Fruit fly (Drosophila melanogaster) whole organism, adult: ENCODE data around the gene CG42637.

Experiments
- CG33017 ChIP-seq: fragments of 200-800 bp; sonication (Bioruptor generic); optimal IDR thresholded peaks from 2 replicates; lab custom pipeline; 2018; ENCODE audit warnings: missing biosample characterization, mild to moderate bottlenecking, missing genetic modification characterization, moderate library complexity
- CG7045 ChIP-seq: fragments of 200-800 bp; sonication (Bioruptor generic); optimal IDR thresholded peaks from 2 replicates; lab custom pipeline; 2017; ENCODE audit warnings: missing biosample characterization, mild to moderate bottlenecking, missing genetic modification characterization
- Clk ChIP-seq: fragments of 200-800 bp; sonication (Bioruptor generic); optimal IDR thresholded peaks from 2 replicates; lab custom pipeline; 2017; ENCODE audit warnings: missing biosample characterization, missing genetic modification characterization
- cnc ChIP-seq, 2 experiments: fragments of >200 bp; optimal IDR thresholded peaks; 2 replicates each; lab custom pipeline; 2017
- kay ChIP-seq: fragments of 200-800 bp; sonication (Bioruptor generic); peaks from one replicate; lab custom pipeline; 2016; ENCODE audit warnings: missing biosample characterization, missing genetic modification characterization, borderline replicate concordance
- ovo ChIP-seq: fragments of 200-800 bp; sonication (Bioruptor generic); optimal IDR thresholded peaks from 2 replicates; lab custom pipeline; 2016; ENCODE audit warnings: missing biosample characterization, missing genetic modification characterization
- toe ChIP-seq: fragments of 200-800 bp; sonication (Bioruptor generic); optimal IDR thresholded peaks from 2 replicates; lab custom pipeline; 2016; ENCODE audit warnings: missing biosample characterization, missing genetic modification characterization

DNA sequence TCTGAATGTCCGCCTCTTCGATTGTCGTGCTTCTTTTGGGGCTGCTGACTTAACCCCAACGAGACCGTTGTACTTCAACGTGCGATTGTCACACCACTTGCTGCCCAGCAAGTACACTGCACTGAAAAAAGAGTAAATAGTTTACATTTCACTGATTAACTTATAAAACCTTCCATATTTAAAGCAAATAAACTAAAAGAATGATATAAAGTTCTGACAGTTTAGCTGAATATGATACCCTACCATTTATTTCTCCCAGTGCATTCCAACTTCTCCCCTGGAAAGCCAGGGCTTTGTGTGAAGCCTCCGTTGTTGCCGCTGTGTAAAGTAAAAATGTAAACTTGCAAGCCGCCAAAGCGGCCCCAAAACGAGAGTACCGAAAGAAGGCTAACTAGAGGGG is 119.1 kb downstream of the CG42637 start:
- no peak for TF ChIP-seq Clk (GFP tag; lab: Kevin White, UChicago)
- TF ChIP-seq ovo (GFP tag; lab: Kevin White, UChicago), result no peak
- no peak for TF ChIP-seq toe (GFP tag; lab: Kevin White, UChicago)
- TF ChIP-seq CG7045 (GFP tag; lab: Kevin White, UChicago), result no peak
- no peak for TF ChIP-seq cnc (optimal IDR thresholded peaks at IDR 0.05; lab: Kevin White, UChicago)
- TF ChIP-seq CG33017 (tag; lab: Kevin White, UChicago), result no peak
- TF ChIP-seq kay (GFP tag; lab: Kevin White, UChicago), result no peak
